Worm (Caenorhabditis elegans) whole organism, young adult: ENCODE results near the gene R10E9.4.
A peak's percentile ranks its signal among the peaks of the same experiment; 100 is the strongest.

Experiments used
- B0019.2 ChIP-seq: fragments of 200-800 bp; sonication (Bioruptor generic); conservative IDR thresholded peaks from 2 replicates; pipeline ENCODE4 v1.3.6; 2022; ENCODE audit warnings: missing genetic modification reagents, missing genetic modification characterization, missing compliant biosample characterization
- C17E4.6 ChIP-seq: fragments of 200-800 bp; sonication (Bioruptor generic); IDR thresholded peaks from 2 replicates; pipeline ENCODE4 v1.3.6; 2022; ENCODE audit warnings: missing genetic modification reagents, missing genetic modification characterization, missing compliant biosample characterization
- F37B4.10 ChIP-seq: fragments of 200-800 bp; sonication (Bioruptor generic); IDR thresholded peaks from 2 replicates; pipeline ENCODE4 v1.3.6; 2022; ENCODE audit warnings: missing genetic modification characterization, missing compliant biosample characterization
- F55B11.4 ChIP-seq: sonication (generic microtip); optimal IDR thresholded peaks from 2 replicates; lab custom pipeline; 2016; ENCODE audit warnings: missing compliant biosample characterization, missing genetic modification characterization, borderline replicate concordance; ENCODE audit not compliant: insufficient read depth
- F57A8.1 ChIP-seq: fragments of 200-800 bp; sonication (Bioruptor generic); optimal IDR thresholded peaks from 2 replicates; lab custom pipeline; 2018; ENCODE audit warnings: mild to moderate bottlenecking, missing genetic modification characterization, moderate library complexity, missing compliant biosample characterization
- K11D2.4 ChIP-seq: fragments of 200-800 bp; sonication (Bioruptor generic); IDR thresholded peaks from 2 replicates; pipeline ENCODE4 v1.3.6; 2022; ENCODE audit warnings: missing genetic modification reagents, missing genetic modification characterization, missing compliant biosample characterization
- Y67H2A.10 ChIP-seq: fragments of 200-800 bp; sonication (Bioruptor generic); conservative IDR thresholded peaks from 2 replicates; pipeline ENCODE4 v1.3.6; 2022; ENCODE audit warnings: missing genetic modification reagents, missing genetic modification characterization, missing compliant biosample characterization
- Y79H2A.3 ChIP-seq: fragments of 200-800 bp; sonication (Bioruptor generic); conservative IDR thresholded peaks from 2 replicates; pipeline ENCODE4 v1.3.6; 2022; ENCODE audit warnings: missing genetic modification reagents, missing genetic modification characterization, missing compliant biosample characterization
- Y95B8A.8 ChIP-seq: fragments of 200-800 bp; sonication (Bioruptor generic); IDR thresholded peaks from 2 replicates; pipeline ENCODE4 v1.3.6; 2022; ENCODE audit warnings: missing genetic modification reagents, missing genetic modification characterization, missing compliant biosample characterization
- attf-3 ChIP-seq: fragments of 200-800 bp; sonication (Bioruptor generic); conservative IDR thresholded peaks from 2 replicates; pipeline ENCODE4 v1.3.6; 2022; ENCODE audit warnings: missing genetic modification reagents, missing genetic modification characterization, missing compliant biosample characterization
- attf-5 ChIP-seq: fragments of 200-800 bp; sonication (Bioruptor generic); optimal IDR thresholded peaks from 2 replicates; lab custom pipeline; 2018; ENCODE audit warnings: mild to moderate bottlenecking, missing genetic modification characterization, missing compliant biosample characterization
- attf-6 ChIP-seq: fragments of 200-800 bp; sonication (Bioruptor generic); IDR thresholded peaks from 2 replicates; pipeline ENCODE4 v1.3.6; 2022; ENCODE audit warnings: missing genetic modification reagents, missing genetic modification characterization, missing compliant biosample characterization
- bed-2 ChIP-seq: fragments of 200-800 bp; sonication (Bioruptor generic); IDR thresholded peaks from 2 replicates; pipeline ENCODE4 v1.3.6; 2022; ENCODE audit warnings: missing genetic modification reagents, missing genetic modification characterization, missing compliant biosample characterization
- cebp-1 ChIP-seq, 2 experiments: fragments of 200-800 bp in 1 of 2; sonication (Bioruptor generic) in 1 of 2; sonication (generic microtip) in 1 of 2; IDR thresholded peaks in 1 of 2; optimal IDR thresholded peaks in 1 of 2; 2 replicates each; pipeline versions ENCODE4 v1.3.6 to Lab custom; 2017 to 2022; ENCODE audit warnings: missing compliant biosample characterization in 2 of 2, missing genetic modification characterization in 2 of 2, mild to moderate bottlenecking in 1 of 2, missing genetic modification reagents in 1 of 2, moderate library complexity in 1 of 2
- fkh-3 ChIP-seq: sonication (generic microtip); optimal IDR thresholded peaks from 2 replicates; lab custom pipeline; 2016; ENCODE audit warnings: mild to moderate bottlenecking, missing genetic modification characterization, missing compliant biosample characterization
- hrde-1 ChIP-seq: sonication (generic microtip); optimal IDR thresholded peaks from 2 replicates; lab custom pipeline; 2016; ENCODE audit warnings: missing genetic modification characterization, mild to moderate bottlenecking, missing compliant biosample characterization, moderate library complexity, missing genotype, missing genetic modification reagents, borderline replicate concordance
- let-607 ChIP-seq, 2 experiments: fragments of 200-800 bp in 1 of 2; sonication (Bioruptor generic) in 1 of 2; sonication (generic microtip) in 1 of 2; optimal IDR thresholded peaks; 2 replicates each; lab custom pipeline; 2016 to 2018; ENCODE audit warnings: mild to moderate bottlenecking in 2 of 2, missing compliant biosample characterization in 2 of 2, missing genetic modification characterization in 2 of 2, moderate library complexity in 2 of 2, missing genotype in 1 of 2
- lin-26 ChIP-seq: fragments of 200-800 bp; sonication (Bioruptor generic); IDR thresholded peaks from 2 replicates; pipeline ENCODE4 v1.3.6; 2022; ENCODE audit warnings: missing genetic modification reagents, missing genetic modification characterization, missing compliant biosample characterization
- lir-1 ChIP-seq: fragments of 200-800 bp; sonication (Bioruptor generic); conservative IDR thresholded peaks from 2 replicates; pipeline ENCODE4 v1.3.6; 2022; ENCODE audit warnings: missing genetic modification reagents, missing genetic modification characterization, missing compliant biosample characterization
- madf-10 ChIP-seq: sonication (generic microtip); optimal IDR thresholded peaks from 2 replicates; lab custom pipeline; 2016; ENCODE audit warnings: mild to moderate bottlenecking, missing genetic modification characterization, missing compliant biosample characterization
- madf-3 ChIP-seq: fragments of 200-800 bp; sonication (Bioruptor generic); IDR thresholded peaks from 2 replicates; pipeline ENCODE4 v1.3.6; 2022; ENCODE audit warnings: missing genetic modification reagents, missing genetic modification characterization, missing compliant biosample characterization
- nhr-120 ChIP-seq: fragments of 200-800 bp; sonication (Bioruptor generic); IDR thresholded peaks from 2 replicates; pipeline ENCODE4 v1.3.6; 2022; ENCODE audit warnings: missing genetic modification characterization, missing compliant biosample characterization
- nhr-27 ChIP-seq: fragments of 200-800 bp; sonication (Bioruptor generic); optimal IDR thresholded peaks from 2 replicates; lab custom pipeline; 2018; ENCODE audit warnings: mild to moderate bottlenecking, missing genetic modification characterization, moderate library complexity, missing compliant biosample characterization
- nhr-80 ChIP-seq: sonication (generic microtip); optimal IDR thresholded peaks from 2 replicates; lab custom pipeline; 2016; ENCODE audit warnings: missing genetic modification characterization, missing compliant biosample characterization
- rec-8 ChIP-seq, 2 experiments: sonication (generic microtip); optimal IDR thresholded peaks; 2 replicates each; lab custom pipeline; 2016; ENCODE audit warnings: mild to moderate bottlenecking in 2 of 2, missing genetic modification characterization in 2 of 2, missing genetic modification reagents in 2 of 2, missing genotype in 2 of 2, missing biosample characterization in 1 of 2, missing compliant biosample characterization in 1 of 2, moderate library complexity in 1 of 2
- unc-130 ChIP-seq: sonication (generic microtip); optimal IDR thresholded peaks from 2 replicates; lab custom pipeline; 2016; ENCODE audit warnings: missing genetic modification reagents, missing genetic modification characterization, missing compliant biosample characterization
- zim-3 ChIP-seq: sonication (generic microtip); optimal IDR thresholded peaks from 2 replicates; lab custom pipeline; 2017; ENCODE audit warnings: mild to moderate bottlenecking, missing genetic modification characterization, moderate library complexity, missing compliant biosample characterization
- ztf-3 ChIP-seq: fragments of 200-800 bp; sonication (Bioruptor generic); optimal IDR thresholded peaks from 2 replicates; lab custom pipeline; 2018; ENCODE audit warnings: mild to moderate bottlenecking, missing genetic modification characterization, missing compliant biosample characterization

R10E9.4 gene

ce11 chrIII:3953235-3953634, 19.4 kb downstream of the R10E9.4 start (continued):
- TF ChIP-seq ztf-3 (GFP tag; lab: Kevin White, UChicago), result no peak
- TF ChIP-seq C17E4.6 (GFP tag; lab: Robert Waterston, UW), result no peak
- TF ChIP-seq attf-5 (GFP tag; lab: Kevin White, UChicago), result peak; percentile 79
- no peak for TF ChIP-seq zim-3 (tag; lab: Kevin White, UChicago)
- TF ChIP-seq cebp-1 (GFP tag; IDR thresholded peaks at IDR 0.05; lab: Robert Waterston, UW), result peak; percentile 57; the same call in 1 of the 2 replicates
- peak; percentile 81 for TF ChIP-seq cebp-1 (tag; optimal IDR thresholded peaks at IDR 0.05; lab: Kevin White, UChicago)
- 0 out of 2 replicates have a peak, but pooled peaks have one; percentile 29 for TF ChIP-seq attf-3 (GFP tag; lab: Robert Waterston, UW)
- peak; percentile 69; the same call in 1 of the 2 replicates for TF ChIP-seq Y95B8A.8
- 0 out of 2 replicates have a peak, but pooled peaks have one; percentile 42 for TF ChIP-seq Y79H2A.3 (GFP tag; lab: Robert Waterston, UW)
- TF ChIP-seq K11D2.4 (GFP tag; lab: Robert Waterston, UW), result 0 out of 2 replicates have a peak, but pooled peaks have one; percentile 60
- TF ChIP-seq lir-1 (GFP tag; lab: Robert Waterston, UW), result peak; percentile 53; the same call in 1 of the 2 replicates

ce11 chrIII:3952058-3952457, 20.5 kb downstream of the R10E9.4 start:
- TF ChIP-seq Y95B8A.8 (no peak), nhr-80 (peak; percentile 52)

- no peak for TF ChIP-seq B0019.2
- no peak for TF ChIP-seq lin-26 (GFP tag; lab: Robert Waterston, UW)
- TF ChIP-seq madf-3 (GFP tag; lab: Robert Waterston, UW), result no peak
- no peak for TF ChIP-seq bed-2 (GFP tag; lab: Robert Waterston, UW)
- no peak for TF ChIP-seq F57A8.1 (GFP tag; lab: Kevin White, UChicago)
- TF ChIP-seq ztf-3 (GFP tag; lab: Kevin White, UChicago), result no peak
- TF ChIP-seq F55B11.4, result no peak
- TF ChIP-seq nhr-120 (GFP tag; lab: Robert Waterston, UW), result no peak
- TF ChIP-seq, all 124 proteins: peak for 0
These were observed 36.8 kb downstream of the R10E9.4 start, which contains the start of gene npl-10 for ce11 chrIII:3935808-3936207. npl-10 (minus strand) TSS chrIII:3935908.

DNA sequence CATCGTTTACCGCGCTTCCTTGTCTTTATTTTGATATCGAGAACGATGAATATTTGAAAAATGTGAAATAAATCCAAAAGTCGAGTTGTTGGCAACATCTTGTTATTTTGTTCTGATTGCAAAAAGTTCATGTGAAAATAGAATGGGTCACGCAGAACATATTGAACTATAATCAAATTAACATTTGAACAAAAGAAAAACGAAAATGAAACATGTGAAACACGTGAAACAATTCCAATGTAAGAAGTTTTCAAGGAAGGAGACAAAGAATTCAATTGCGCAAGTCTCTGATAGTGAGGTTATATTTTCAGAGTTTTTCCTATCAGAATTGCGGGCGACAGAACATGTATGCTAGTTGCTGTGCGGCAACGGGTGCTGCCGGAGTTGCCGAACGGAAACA, 41.2 kb downstream of the R10E9.4 start, which contains the start of gene F37A8.2:
TSS of gene F37A8.2 (minus strand) at position 101 of the 400 bp plus-strand sequence.
- TF ChIP-seq fkh-3 (tag; lab: Kevin White, UChicago), result no peak
- TF ChIP-seq hrde-1, result no peak
- no peak for TF ChIP-seq F37B4.10 (GFP tag; lab: Robert Waterston, UW)
- no peak for TF ChIP-seq madf-10 (tag; lab: Kevin White, UChicago)
- no peak for TF ChIP-seq Y67H2A.10 (GFP tag; lab: Robert Waterston, UW)
- TF ChIP-seq F57A8.1 (GFP tag; lab: Kevin White, UChicago), result no peak
- no peak for TF ChIP-seq unc-130 (GFP tag; lab: Kevin White, UChicago)
- TF ChIP-seq lin-26 (GFP tag; lab: Robert Waterston, UW), result no peak
- TF ChIP-seq let-607 (tag; optimal IDR thresholded peaks at IDR 0.05; lab: Kevin White, UChicago), result no peak
- TF ChIP-seq nhr-27 (tag; lab: Kevin White, UChicago), result no peak
- TF ChIP-seq nhr-120 (GFP tag; lab: Robert Waterston, UW), result no peak

- no peak for TF ChIP-seq rec-8 (tag; optimal IDR thresholded peaks at IDR 0.05; lab: Kevin White, UChicago)
- no peak for TF ChIP-seq attf-6 (GFP tag; lab: Robert Waterston, UW)
These were observed 44.5 kb downstream of the R10E9.4 start, which contains the start of gene F37A8.1 for ce11 chrIII:3928136-3928535. F37A8.1 (plus strand) TSS chrIII:3928436.
